Comparison of ENCODE assay signal across 5 fruit fly cellular contexts in genomic region chr3R:26021195-26021914, dm6.
TF ChIP-seq lines count a peak whose summit lies in the region.

No protein-coding gene starts in this region.

TF ChIP-seq in whole organism, adult, 20 proteins besides CTCF, POLR2A, EP300 and RAD21 (continued from another document):
- TF ChIP-seq Crg-1 (GFP tag; optimal IDR thresholded peaks at IDR 0.05; lab: Kevin White, UChicago) (peak; percentile 40), CG7045 (GFP tag; optimal IDR thresholded peaks at IDR 0.05; lab: Kevin White, UChicago) (peak; percentile 82)

TF ChIP-seq in whole organism, embryonic, 481 proteins besides CTCF, POLR2A, EP300 and RAD21 (continued from another document and continues in another):
- TF ChIP-seq dati (GFP tag; IDR thresholded peaks at IDR 0.05; lab: Robert Waterston, UW), result no peak
- TF ChIP-seq da (GFP tag; optimal IDR thresholded peaks at IDR 0.05; lab: Kevin White, UChicago), result peak; percentile 87
- peak; percentile 69 for TF ChIP-seq nom (GFP tag; optimal IDR thresholded peaks at IDR 0.05; lab: Kevin White, UChicago)
- TF ChIP-seq zfh1 (GFP tag; IDR thresholded peaks at IDR 0.05; lab: Robert Waterston, UW), result peak; percentile 78
- TF ChIP-seq esg (GFP tag; conservative IDR thresholded peaks at IDR 0.05; lab: Robert Waterston, UW), result peak; percentile 90
- peak; percentile 41 for TF ChIP-seq Sry-δ (GFP tag; optimal IDR thresholded peaks at IDR 0.05; lab: Kevin White, UChicago)
- TF ChIP-seq CG15479 (GFP tag; optimal IDR thresholded peaks at IDR 0.05; lab: Kevin White, UChicago), result peak; percentile 10
- TF ChIP-seq tx (GFP tag; optimal IDR thresholded peaks at IDR 0.05; lab: Kevin White, UChicago), result peak; percentile 76
- TF ChIP-seq bab2 (GFP tag; optimal IDR thresholded peaks at IDR 0.05; lab: Kevin White, UChicago), result peak; percentile 88
- peak; percentile 63 for TF ChIP-seq Myb (GFP tag; optimal IDR thresholded peaks at IDR 0.05; lab: Kevin White, UChicago)
- peak; percentile 77 for TF ChIP-seq TFAM (GFP tag; optimal IDR thresholded peaks at IDR 0.05; lab: Kevin White, UChicago)
- peak; percentile 86 for TF ChIP-seq Dek (tag; optimal IDR thresholded peaks at IDR 0.05; lab: Kevin White, UChicago)
- peak; percentile 94 for TF ChIP-seq gcm (GFP tag; optimal IDR thresholded peaks at IDR 0.05; lab: Kevin White, UChicago)
- peak; percentile 84 for TF ChIP-seq Rfx (GFP tag; IDR thresholded peaks at IDR 0.05; lab: Robert Waterston, UW)
- peak in 1 of 2 experiments; percentile 10 for TF ChIP-seq tll (GFP tag; optimal IDR thresholded peaks at IDR 0.05; lab: Kevin White, UChicago)
- 0 out of 2 replicates have a peak, but pooled peaks have one; percentile 38 for TF ChIP-seq cas (GFP tag; IDR thresholded peaks at IDR 0.05; lab: Robert Waterston, UW)
- TF ChIP-seq CG7839 (tag; optimal IDR thresholded peaks at IDR 0.05; lab: Kevin White, UChicago), result peak; percentile 97
- peak; percentile 63; the same call in 2 of the 3 replicates for TF ChIP-seq Opbp (GFP tag; IDR thresholded peaks at IDR 0.05; lab: Robert Waterston, UW; ENCODE audit: partially characterized antibody)
- no peak for TF ChIP-seq CG16779 (GFP tag; IDR thresholded peaks at IDR 0.05; lab: Robert Waterston, UW)
- peak; percentile 88 for TF ChIP-seq CG13624 (GFP tag; optimal IDR thresholded peaks at IDR 0.05; lab: Kevin White, UChicago)
- TF ChIP-seq klu (GFP tag; IDR thresholded peaks at IDR 0.05; lab: Robert Waterston, UW), result peak; percentile 81
- no peak for TF ChIP-seq CG2199 (GFP tag; IDR thresholded peaks at IDR 0.05; lab: Robert Waterston, UW)
- peak; percentile 76 for TF ChIP-seq Bdp1 (GFP tag; optimal IDR thresholded peaks at IDR 0.05; lab: Kevin White, UChicago)
- TF ChIP-seq Meics (GFP tag; optimal IDR thresholded peaks at IDR 0.05; lab: Kevin White, UChicago), result peak; percentile 95
- TF ChIP-seq bbx (GFP tag; IDR thresholded peaks at IDR 0.05; lab: Robert Waterston, UW; ENCODE audit: partially characterized antibody), result 0 out of 2 replicates have a peak, but pooled peaks have one; percentile 35
- TF ChIP-seq cg (GFP tag; optimal IDR thresholded peaks at IDR 0.05; lab: Kevin White, UChicago), result peak; percentile 53
- peak; percentile 92 for TF ChIP-seq PHDP (tag; optimal IDR thresholded peaks at IDR 0.05; lab: Kevin White, UChicago)
- TF ChIP-seq Aef1 (GFP tag; IDR thresholded peaks at IDR 0.05; lab: Robert Waterston, UW), result peak; percentile 81
- peak; percentile 87 for TF ChIP-seq zen (tag; optimal IDR thresholded peaks at IDR 0.05; lab: Kevin White, UChicago)
- TF ChIP-seq C15 (GFP tag; IDR thresholded peaks at IDR 0.05; lab: Robert Waterston, UW), result 0 out of 3 replicates have a peak, but pooled peaks have one; percentile 47
- peak; percentile 85 for TF ChIP-seq Ada2b (GFP tag; IDR thresholded peaks at IDR 0.05; lab: Robert Waterston, UW)

TF ChIP-seq in whole organism, prepupa, 60 proteins besides CTCF, POLR2A, EP300 and RAD21 (continued from another document and continues in another):
- TF ChIP-seq CG3032 (tag; optimal IDR thresholded peaks at IDR 0.05; lab: Kevin White, UChicago), result peak; percentile 95
- peak; percentile 6 for TF ChIP-seq Eip93F (GFP tag; optimal IDR thresholded peaks at IDR 0.05; lab: Kevin White, UChicago)
- TF ChIP-seq CG6163 (GFP tag; IDR thresholded peaks at IDR 0.05; lab: Robert Waterston, UW), result peak; percentile 62; the same call in 2 of the 3 replicates
- peak; percentile 92 for TF ChIP-seq acj6 (GFP tag; optimal IDR thresholded peaks at IDR 0.05; lab: Kevin White, UChicago)
- peak; percentile 90 for TF ChIP-seq CG8319 (GFP tag; optimal IDR thresholded peaks at IDR 0.05; lab: Kevin White, UChicago)
- TF ChIP-seq CG4318 (GFP tag; optimal IDR thresholded peaks at IDR 0.05; lab: Kevin White, UChicago), result peak; percentile 96
- peak; percentile 92 for TF ChIP-seq achi (GFP tag; optimal IDR thresholded peaks at IDR 0.05; lab: Kevin White, UChicago)
- peak; percentile 94 for TF ChIP-seq CG6792 (GFP tag; optimal IDR thresholded peaks at IDR 0.05; lab: Kevin White, UChicago)
- TF ChIP-seq esn (GFP tag; optimal IDR thresholded peaks at IDR 0.05; lab: Kevin White, UChicago), result peak; percentile 97
- TF ChIP-seq CG31627 (GFP tag; optimal IDR thresholded peaks at IDR 0.05; lab: Kevin White, UChicago), result peak; percentile 93
- peak; percentile 94 for TF ChIP-seq net (GFP tag; optimal IDR thresholded peaks at IDR 0.05; lab: Kevin White, UChicago)
- TF ChIP-seq CG11762 (GFP tag; optimal IDR thresholded peaks at IDR 0.05; lab: Kevin White, UChicago; ENCODE audit: insufficient read depth), result peak; percentile 91
- TF ChIP-seq CG9139 (GFP tag; optimal IDR thresholded peaks at IDR 0.05; lab: Kevin White, UChicago), result peak; percentile 73
- peak; percentile 82 to 93 for TF ChIP-seq ss (GFP tag; optimal IDR thresholded peaks at IDR 0.05; lab: Kevin White, UChicago)
- peak; percentile 92 for TF ChIP-seq Hr4 (GFP tag; optimal IDR thresholded peaks at IDR 0.05; lab: Kevin White, UChicago)
- TF ChIP-seq Eip75B (GFP tag; optimal IDR thresholded peaks at IDR 0.05; lab: Kevin White, UChicago), result peak; percentile 92
- TF ChIP-seq CG3919 (GFP tag; optimal IDR thresholded peaks at IDR 0.05; lab: Kevin White, UChicago), result peak; percentile 91
- peak; percentile 87 for TF ChIP-seq cyc (GFP tag; optimal IDR thresholded peaks at IDR 0.05; lab: Kevin White, UChicago)
- peak; percentile 41 for TF ChIP-seq fd85E (GFP tag; optimal IDR thresholded peaks at IDR 0.05; lab: Kevin White, UChicago)
- peak; percentile 94 for TF ChIP-seq Ets96B (tag; optimal IDR thresholded peaks at IDR 0.05; lab: Kevin White, UChicago)
- peak; percentile 97 for TF ChIP-seq svp (GFP tag; lab: Kevin White, UChicago)
- TF ChIP-seq CG8119 (GFP tag; IDR thresholded peaks at IDR 0.05; lab: Robert Waterston, UW), result peak; percentile 87
- TF ChIP-seq CG6808 (GFP tag; optimal IDR thresholded peaks at IDR 0.05; lab: Kevin White, UChicago), result peak; percentile 96
- peak; percentile 78 for TF ChIP-seq CG7368 (GFP tag; optimal IDR thresholded peaks at IDR 0.05; lab: Kevin White, UChicago)
- TF ChIP-seq Eip78C (GFP tag; lab: Kevin White, UChicago), result peak; percentile 98
- peak; percentile 93 for TF ChIP-seq Sox15 (GFP tag; optimal IDR thresholded peaks at IDR 0.05; lab: Kevin White, UChicago)
- peak; percentile 93 for TF ChIP-seq fd59A (GFP tag; optimal IDR thresholded peaks at IDR 0.05; lab: Kevin White, UChicago)
- peak; percentile 95 for TF ChIP-seq topi (GFP tag; optimal IDR thresholded peaks at IDR 0.05; lab: Kevin White, UChicago)
- TF ChIP-seq spab (GFP tag; optimal IDR thresholded peaks at IDR 0.05; lab: Kevin White, UChicago), result peak; percentile 96
- TF ChIP-seq salr (GFP tag; optimal IDR thresholded peaks at IDR 0.05; lab: Kevin White, UChicago), result peak; percentile 61 to 98
- TF ChIP-seq CG1621 (tag; optimal IDR thresholded peaks at IDR 0.05; lab: Kevin White, UChicago), result peak; percentile 60
- TF ChIP-seq pdm3 (GFP tag; optimal IDR thresholded peaks at IDR 0.05; lab: Kevin White, UChicago), result peak; percentile 93
- no peak for TF ChIP-seq Hr38 (GFP tag; optimal IDR thresholded peaks at IDR 0.05; lab: Kevin White, UChicago)

TF ChIP-seq in whole organism, pupa, 21 proteins besides CTCF, POLR2A, EP300 and RAD21 (continued from another document):
- TF ChIP-seq CG14655 (GFP tag; optimal IDR thresholded peaks at IDR 0.05; lab: Kevin White, UChicago), result peak; percentile 96
- peak; percentile 46; the same call in 2 of the 3 replicates for TF ChIP-seq fd96Ca (GFP tag; IDR thresholded peaks at IDR 0.05; lab: Robert Waterston, UW)
TF ChIP-seq in whole organism, pupa: peak in this region for 20.

TF ChIP-seq in whole organism, wandering third instar larva, 38 proteins besides CTCF, POLR2A, EP300 and RAD21 (continued from another document):
- TF ChIP-seq tai (GFP tag; optimal IDR thresholded peaks at IDR 0.05; lab: Kevin White, UChicago), result no peak
- no peak for TF ChIP-seq Hr83 (GFP tag; optimal IDR thresholded peaks at IDR 0.05; lab: Kevin White, UChicago; ENCODE audit: poor library complexity, severe bottlenecking)
- peak; percentile 95 for TF ChIP-seq HLH106 (tag; optimal IDR thresholded peaks at IDR 0.05; lab: Kevin White, UChicago)
- no peak for TF ChIP-seq jim (GFP tag; optimal IDR thresholded peaks at IDR 0.05; lab: Kevin White, UChicago)
- peak; percentile 94 for TF ChIP-seq Sp1 (GFP tag; optimal IDR thresholded peaks at IDR 0.05; lab: Kevin White, UChicago)
- TF ChIP-seq Mio (GFP tag; optimal IDR thresholded peaks at IDR 0.05; lab: Kevin White, UChicago), result no peak
- TF ChIP-seq Jra (GFP tag; optimal IDR thresholded peaks at IDR 0.05; lab: Kevin White, UChicago), result no peak
- no peak for TF ChIP-seq Myc (optimal IDR thresholded peaks at IDR 0.05; lab: Kevin White, UChicago)
- peak; percentile 94 for TF ChIP-seq woc (GFP tag; optimal IDR thresholded peaks at IDR 0.05; lab: Kevin White, UChicago)
- TF ChIP-seq rgr (GFP tag; optimal IDR thresholded peaks at IDR 0.05; lab: Kevin White, UChicago), result peak; percentile 87
- no peak for TF ChIP-seq CG32264 (GFP tag; optimal IDR thresholded peaks at IDR 0.05; lab: Kevin White, UChicago)
- no peak for TF ChIP-seq Hr78 (GFP tag; optimal IDR thresholded peaks at IDR 0.05; lab: Kevin White, UChicago)
- TF ChIP-seq Vsx2 (GFP tag; optimal IDR thresholded peaks at IDR 0.05; lab: Kevin White, UChicago; ENCODE audit: partially characterized antibody), result peak; percentile 74
- peak; percentile 93 for TF ChIP-seq dmrt93B (GFP tag; optimal IDR thresholded peaks at IDR 0.05; lab: Kevin White, UChicago)
- TF ChIP-seq sage (GFP tag; optimal IDR thresholded peaks at IDR 0.05; lab: Kevin White, UChicago), result no peak
- peak; percentile 88 for TF ChIP-seq psq (GFP tag; optimal IDR thresholded peaks at IDR 0.05; lab: Kevin White, UChicago)
- TF ChIP-seq GATAd (GFP tag; optimal IDR thresholded peaks at IDR 0.05; lab: Kevin White, UChicago), result no peak
